Fruit fly (Drosophila melanogaster) whole organism, pupa: ENCODE measurements around the gene Ns4.

Experiments
- CG10348 ChIP-seq: fragments of 200-800 bp; sonication (Bioruptor generic); IDR thresholded peaks from 2 replicates; pipeline ENCODE4 v1.3.6; 2022; ENCODE audit warnings: missing biosample characterization, missing genetic modification characterization
- CG12605 ChIP-seq: fragments of 200-800 bp; sonication (Bioruptor generic); IDR thresholded peaks from 2 replicates; pipeline ENCODE4 v1.3.6; 2022; ENCODE audit warnings: missing biosample characterization, missing genetic modification characterization
- CG13204 ChIP-seq: fragments of 200-800 bp; sonication (Bioruptor generic); optimal IDR thresholded peaks from 2 replicates; lab custom pipeline; 2018; ENCODE audit warnings: missing biosample characterization, mild to moderate bottlenecking, missing genetic modification characterization, moderate library complexity
- CG4496 ChIP-seq: fragments of 200-800 bp; sonication (Bioruptor generic); IDR thresholded peaks from 3 replicates; pipeline ENCODE4 v1.3.6; 2022; ENCODE audit warnings: missing biosample characterization, missing genetic modification characterization
- CG8159 ChIP-seq: fragments of 200-800 bp; sonication (Bioruptor generic); optimal IDR thresholded peaks from 3 replicates; lab custom pipeline; 2018; ENCODE audit warnings: missing biosample characterization, mild to moderate bottlenecking, missing genetic modification characterization, moderate library complexity
- CG9948 ChIP-seq: fragments of 200-800 bp; sonication (Bioruptor generic); optimal IDR thresholded peaks from 2 replicates; lab custom pipeline; 2018; ENCODE audit warnings: missing biosample characterization, mild to moderate bottlenecking, missing genetic modification characterization, moderate library complexity
- Pif1B ChIP-seq: fragments of 200-800 bp; sonication (Bioruptor generic); optimal IDR thresholded peaks from 3 replicates; lab custom pipeline; 2016; ENCODE audit warnings: missing biosample characterization, missing genetic modification characterization

DNA sequence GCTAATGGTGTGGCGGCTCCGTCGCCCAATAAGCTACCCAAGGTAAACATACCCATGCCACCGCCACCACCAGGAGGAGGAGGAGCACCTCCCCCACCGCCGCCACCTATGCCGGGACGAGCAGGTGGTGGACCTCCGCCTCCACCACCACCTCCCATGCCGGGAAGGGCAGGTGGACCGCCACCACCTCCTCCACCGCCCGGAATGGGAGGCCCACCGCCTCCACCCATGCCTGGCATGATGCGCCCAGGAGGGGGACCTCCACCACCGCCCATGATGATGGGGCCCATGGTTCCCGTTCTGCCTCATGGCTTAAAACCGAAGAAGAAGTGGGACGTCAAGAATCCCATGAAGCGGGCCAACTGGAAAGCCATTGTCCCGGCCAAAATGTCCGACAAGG is 12.4 kb downstream of the Ns4 start:
- no peak for TF ChIP-seq CG12605
- TF ChIP-seq CG10348: no peak
- TF ChIP-seq CG9948: no peak
- TF ChIP-seq Pif1B (GFP tag; lab: Kevin White, UChicago): no peak
- no peak for TF ChIP-seq CG8159 (tag; lab: Kevin White, UChicago)
- no peak for TF ChIP-seq CG4496
- no peak for TF ChIP-seq CG13204
